Worm (Caenorhabditis elegans): ENCODE results near the gene K05F1.1.
A peak's percentile ranks its signal among the peaks of the same experiment; 100 is the strongest.

The K05F1.1 gene

ce11 chrII:5781935-5782921 lies 19.0 kb upstream of the K05F1.1 start, which contains the start of gene K05F1.6 (continued):
- TF ChIP-seq lsy-2 (tag; optimal IDR thresholded peaks at IDR 0.05) (peak in 1 of 2 experiments; percentile 54), dpl-1 (GFP tag; optimal IDR thresholded peaks at IDR 0.05) (peak; percentile 12), duxl-1 (tag; optimal IDR thresholded peaks at IDR 0.05; ENCODE audit: poor library complexity) (peak; percentile 79), aly-2 (tag; optimal IDR thresholded peaks at IDR 0.05) (no peak), Y48G9A.11 (GFP tag; IDR thresholded peaks at IDR 0.05) (peak; percentile 84), daf-8 (GFP tag; IDR thresholded peaks at IDR 0.05) (no peak), Y75B8A.6 (GFP tag; IDR thresholded peaks at IDR 0.05) (no peak), T26A8.4 (GFP tag; IDR thresholded peaks at IDR 0.05) (peak; percentile 80), mxl-2 (GFP tag; conservative IDR thresholded peaks at IDR 0.05) (peak; percentile 61; the same call in 1 of the 2 replicates), R02D3.7 (tag; optimal IDR thresholded peaks at IDR 0.05) (no peak), mxl-3 (GFP tag; optimal IDR thresholded peaks at IDR 0.05) (peak; percentile 57), snpc-4 (tag; optimal IDR thresholded peaks at IDR 0.05) (no peak), Y5F2A.4 (GFP tag; optimal IDR thresholded peaks at IDR 0.05) (peak; percentile 83), nhr-10 (tag; optimal IDR thresholded peaks at IDR 0.05) (no peak), mdt-29 (GFP tag; IDR thresholded peaks at IDR 0.05) (peak; percentile 76), ceh-44 (GFP tag; IDR thresholded peaks at IDR 0.05) (peak; percentile 100), ctbp-1 (GFP tag; IDR thresholded peaks at IDR 0.05) (peak; percentile 66)

ce11 chrII:5785504-5785903 lies 15.7 kb upstream of the K05F1.1 start:
- TF ChIP-seq dmd-8 (GFP tag; IDR thresholded peaks at IDR 0.05), result no peak
- TF ChIP-seq tag-97 (GFP tag; IDR thresholded peaks at IDR 0.05), result no peak
- TF ChIP-seq dpl-1 (GFP tag; optimal IDR thresholded peaks at IDR 0.05), result no peak
- TF ChIP-seq lin-39 (tag; optimal IDR thresholded peaks at IDR 0.05), result no peak
- no peak for TF ChIP-seq mes-2 (tag; optimal IDR thresholded peaks at IDR 0.05; ENCODE audit: poor library complexity, severe bottlenecking)
- peak in 1 of 2 experiments; percentile 92 for TF ChIP-seq unc-62 (GFP tag; optimal IDR thresholded peaks at IDR 0.05 in 1 of 2)
- no peak for TF ChIP-seq unc-62 (tag; optimal IDR thresholded peaks at IDR 0.05)
- no peak for TF ChIP-seq lin-29 (GFP tag; IDR thresholded peaks at IDR 0.05)

- TF ChIP-seq aha-1 (tag), result peak; percentile 74
- no peak for TF ChIP-seq F49E8.2 (tag; optimal IDR thresholded peaks at IDR 0.05; ENCODE audit: borderline replicate concordance)
These were observed 12.4 kb upstream of the K05F1.1 start, which contains the start of gene K05F1.13 for ce11 chrII:5788815-5789214. Gene K05F1.13 (plus strand): TSS chrII:5789115.

- no peak for TF ChIP-seq unc-39 (tag; optimal IDR thresholded peaks at IDR 0.05)
- no peak for TF ChIP-seq nhr-77 (tag; optimal IDR thresholded peaks at IDR 0.05)
- TF ChIP-seq daf-16 (GFP tag; optimal IDR thresholded peaks at IDR 0.05), result peak in 1 of 2 experiments; percentile 40
- no peak for TF ChIP-seq daf-16 (tag; optimal IDR thresholded peaks at IDR 0.05)
- no peak for TF ChIP-seq hif-1 (tag; optimal IDR thresholded peaks at IDR 0.05)
- no peak for TF ChIP-seq F44E2.7 (GFP tag; IDR thresholded peaks at IDR 0.05)
- TF ChIP-seq egl-27 (tag; optimal IDR thresholded peaks at IDR 0.05), result no peak
- TF ChIP-seq spr-1 (tag; optimal IDR thresholded peaks at IDR 0.05), result no peak
- TF ChIP-seq attf-4 (tag; optimal IDR thresholded peaks at IDR 0.05), result no peak
- TF ChIP-seq F10B5.3 (tag; optimal IDR thresholded peaks at IDR 0.05), result no peak
- no peak for TF ChIP-seq lin-1 (GFP tag; IDR thresholded peaks at IDR 0.05)
- TF ChIP-seq fkh-10 (GFP tag; optimal IDR thresholded peaks at IDR 0.05), result no peak
- no peak for TF ChIP-seq ceh-32 (tag; optimal IDR thresholded peaks at IDR 0.05; ENCODE audit: poor library complexity)
- no peak for TF ChIP-seq Y105C5A.15 (GFP tag; IDR thresholded peaks at IDR 0.05)
- TF ChIP-seq hlh-11 (tag; optimal IDR thresholded peaks at IDR 0.05), result no peak
- TF ChIP-seq ces-1 (GFP tag; optimal IDR thresholded peaks at IDR 0.05), result no peak
- TF ChIP-seq aha-1 (tag), result peak; percentile 81
- TF ChIP-seq unc-130 (GFP tag; optimal IDR thresholded peaks at IDR 0.05), result no peak
- TF ChIP-seq nhr-6 (tag; optimal IDR thresholded peaks at IDR 0.05), result no peak
- no peak for TF ChIP-seq zip-2 (tag; optimal IDR thresholded peaks at IDR 0.05)
- TF ChIP-seq nhr-102 (tag; optimal IDR thresholded peaks at IDR 0.05), result no peak
These were observed 10.8 kb upstream of the K05F1.1 start, which contains the start of gene lect-2 for ce11 chrII:5790313-5790773. Gene lect-2 (plus strand): TSS chrII:5790723.

Data from whole organism, L4 larva.